Fruit fly (Drosophila melanogaster) whole organism, wandering third instar larva: ENCODE measurements around the gene glob3.

Experiments used
- Abd-B ChIP-seq: fragments of >200 bp; optimal IDR thresholded peaks from 2 replicates; lab custom pipeline; 2017; ENCODE audit warnings: missing biosample characterization, missing genetic modification characterization
- Dfd ChIP-seq: fragments of >200 bp; optimal IDR thresholded peaks from 2 replicates; lab custom pipeline; 2017; ENCODE audit warnings: missing biosample characterization, missing genetic modification characterization
- Hnf4 ChIP-seq: fragments of 200-800 bp; sonication (Bioruptor generic); optimal IDR thresholded peaks from 2 replicates; lab custom pipeline; 2016; ENCODE audit warnings: missing biosample characterization, mild to moderate bottlenecking, missing genetic modification characterization
- OdsH ChIP-seq: fragments of 200-800 bp; sonication (Bioruptor generic); optimal IDR thresholded peaks from 2 replicates; lab custom pipeline; 2016; ENCODE audit warnings: missing biosample characterization, mild to moderate bottlenecking, missing genetic modification characterization
- foxo ChIP-seq, 2 experiments: fragments of 200-800 bp; sonication (Bioruptor generic); optimal IDR thresholded peaks; 2 replicates in 1 of 2; 3 replicates in 1 of 2; lab custom pipeline; 2016 to 2017; ENCODE audit warnings: missing biosample characterization in 2 of 2, missing genetic modification characterization in 2 of 2
- pan ChIP-seq: fragments of >200 bp; optimal IDR thresholded peaks from 2 replicates; lab custom pipeline; 2017
- psq ChIP-seq: fragments of 200-800 bp; sonication (Bioruptor generic); optimal IDR thresholded peaks from 3 replicates; lab custom pipeline; 2017; ENCODE audit warnings: missing biosample characterization, mild to moderate bottlenecking, missing genetic modification characterization, moderate library complexity
- sage ChIP-seq: fragments of 200-800 bp; sonication (Bioruptor generic); optimal IDR thresholded peaks from 2 replicates; lab custom pipeline; 2016; ENCODE audit warnings: missing biosample characterization, mild to moderate bottlenecking, missing genetic modification characterization
- sv ChIP-seq: fragments of 200-800 bp; sonication (Bioruptor generic); optimal IDR thresholded peaks from 3 replicates; lab custom pipeline; 2016; ENCODE audit warnings: missing biosample characterization, missing genetic modification characterization
- usp ChIP-seq: fragments of >200 bp; optimal IDR thresholded peaks from 2 replicates; lab custom pipeline; 2017; ENCODE audit warnings: missing biosample characterization, missing genetic modification characterization

- TF ChIP-seq Dfd (no peak), usp (GFP tag; lab: Kevin White, UChicago) (no peak), sage (GFP tag; lab: Kevin White, UChicago) (peak; percentile 33), foxo (GFP tag; optimal IDR thresholded peaks at IDR 0.05; lab: Kevin White, UChicago) (no peak), sv (GFP tag; lab: Kevin White, UChicago) (no peak), pan (lab: Kevin White, UChicago) (no peak), Hnf4 (no peak), psq (GFP tag; lab: Kevin White, UChicago) (no peak), OdsH (GFP tag; lab: Kevin White, UChicago) (no peak), Abd-B (no peak)
These were observed 8.6 kb upstream of the glob3 start, which contains the start of gene Hpr1 for dm6 chr3R:5821243-5821642.
